Worm (Caenorhabditis elegans) whole organism, young adult: ENCODE results near the gene F41G3.6.
A peak's percentile ranks its signal among the peaks of the same experiment; 100 is the strongest.
"Not testable (repeated sequence)": the region's sequence is repeated elsewhere in the genome, so short reads cannot be mapped to it uniquely, and the experiment has no call there.

Experiments
- B0336.3 ChIP-seq: fragments of 200-800 bp; sonication (Bioruptor generic); IDR thresholded peaks from 2 replicates; pipeline ENCODE4 v1.3.6; 2022; ENCODE audit warnings: missing genetic modification characterization, missing compliant biosample characterization
- D2030.7 ChIP-seq: fragments of 200-800 bp; sonication (Bioruptor generic); IDR thresholded peaks from 2 replicates; pipeline ENCODE4 v1.3.6; 2022; ENCODE audit warnings: missing genetic modification reagents, missing genetic modification characterization, missing compliant biosample characterization
- F33H1.4 ChIP-seq: fragments of 200-800 bp; sonication (Bioruptor generic); IDR thresholded peaks from 2 replicates; pipeline ENCODE4 v1.3.6; 2022; ENCODE audit warnings: missing genetic modification reagents, missing genetic modification characterization, missing compliant biosample characterization
- K11D2.4 ChIP-seq: fragments of 200-800 bp; sonication (Bioruptor generic); IDR thresholded peaks from 2 replicates; pipeline ENCODE4 v1.3.6; 2022; ENCODE audit warnings: missing genetic modification reagents, missing genetic modification characterization, missing compliant biosample characterization
- K12H6.12 ChIP-seq: fragments of 200-800 bp; sonication (Bioruptor generic); optimal IDR thresholded peaks from 2 replicates; lab custom pipeline; 2018; ENCODE audit warnings: mild to moderate bottlenecking, missing genetic modification characterization, missing compliant biosample characterization
- T07F8.4 ChIP-seq: sonication (generic microtip); optimal IDR thresholded peaks from 2 replicates; lab custom pipeline; 2016; ENCODE audit warnings: mild to moderate bottlenecking, missing genetic modification characterization, moderate library complexity, missing compliant biosample characterization
- Y79H2A.3 ChIP-seq: fragments of 200-800 bp; sonication (Bioruptor generic); conservative IDR thresholded peaks from 2 replicates; pipeline ENCODE4 v1.3.6; 2022; ENCODE audit warnings: missing genetic modification reagents, missing genetic modification characterization, missing compliant biosample characterization
- ZK185.1 ChIP-seq: sonication (generic microtip); optimal IDR thresholded peaks from 2 replicates; lab custom pipeline; 2016; ENCODE audit warnings: mild to moderate bottlenecking, missing genetic modification characterization, missing compliant biosample characterization; ENCODE audit not compliant: poor library complexity, severe bottlenecking
- aptf-3 ChIP-seq: fragments of 200-800 bp; sonication (Bioruptor generic); IDR thresholded peaks from 2 replicates; pipeline ENCODE4 v1.3.6; 2022; ENCODE audit warnings: missing genetic modification characterization, missing compliant biosample characterization
- athp-1 ChIP-seq: sonication (generic microtip); optimal IDR thresholded peaks from 2 replicates; lab custom pipeline; 2017; ENCODE audit warnings: mild to moderate bottlenecking, missing genetic modification characterization, missing compliant biosample characterization
- bed-2 ChIP-seq: fragments of 200-800 bp; sonication (Bioruptor generic); IDR thresholded peaks from 2 replicates; pipeline ENCODE4 v1.3.6; 2022; ENCODE audit warnings: missing genetic modification reagents, missing genetic modification characterization, missing compliant biosample characterization
- cebp-1 ChIP-seq, 2 experiments: fragments of 200-800 bp in 1 of 2; sonication (Bioruptor generic) in 1 of 2; sonication (generic microtip) in 1 of 2; IDR thresholded peaks in 1 of 2; optimal IDR thresholded peaks in 1 of 2; 2 replicates each; pipeline versions ENCODE4 v1.3.6 to Lab custom; 2017 to 2022; ENCODE audit warnings: missing compliant biosample characterization in 2 of 2, missing genetic modification characterization in 2 of 2, mild to moderate bottlenecking in 1 of 2, missing genetic modification reagents in 1 of 2, moderate library complexity in 1 of 2
- ceh-100 ChIP-seq: fragments of 200-800 bp; sonication (Bioruptor generic); IDR thresholded peaks from 2 replicates; pipeline ENCODE4 v1.3.6; 2022; ENCODE audit warnings: missing genetic modification reagents, missing genetic modification characterization, missing compliant biosample characterization
- ceh-27 ChIP-seq: fragments of 200-800 bp; sonication (Bioruptor generic); optimal IDR thresholded peaks from 2 replicates; lab custom pipeline; 2018; ENCODE audit warnings: mild to moderate bottlenecking, missing genetic modification characterization, moderate library complexity, missing compliant biosample characterization
- ceh-91 ChIP-seq: fragments of 200-800 bp; sonication (Bioruptor generic); IDR thresholded peaks from 2 replicates; pipeline ENCODE4 v1.3.6; 2022; ENCODE audit warnings: missing genetic modification reagents, missing genetic modification characterization, missing compliant biosample characterization
- dox-1 ChIP-seq: fragments of 200-800 bp; sonication (Bioruptor generic); IDR thresholded peaks from 2 replicates; pipeline ENCODE4 v1.3.6; 2022; ENCODE audit warnings: missing genetic modification reagents, missing genetic modification characterization, missing compliant biosample characterization
- dpl-1 ChIP-seq: fragments of 150-350 bp; optimal IDR thresholded peaks from 2 replicates; lab custom pipeline; 2014; ENCODE audit warnings: missing biosample characterization, missing genetic modification reagents, missing genetic modification characterization
- efl-1 ChIP-seq: fragments of 150-350 bp; optimal IDR thresholded peaks from 2 replicates; lab custom pipeline; 2014; ENCODE audit warnings: missing biosample characterization, missing genetic modification reagents, missing genetic modification characterization
- him-1 ChIP-seq: sonication (generic microtip); optimal IDR thresholded peaks from 2 replicates; lab custom pipeline; 2016; ENCODE audit warnings: missing genotype, missing genetic modification reagents, missing genetic modification characterization, missing compliant biosample characterization
- hsf-1 ChIP-seq: fragments of 200-800 bp; sonication (Bioruptor generic); IDR thresholded peaks from 2 replicates; pipeline ENCODE4 v1.3.6; 2022; ENCODE audit warnings: missing genetic modification reagents, missing genetic modification characterization, missing compliant biosample characterization
- let-607 ChIP-seq, 2 experiments: fragments of 200-800 bp in 1 of 2; sonication (Bioruptor generic) in 1 of 2; sonication (generic microtip) in 1 of 2; optimal IDR thresholded peaks; 2 replicates each; lab custom pipeline; 2016 to 2018; ENCODE audit warnings: mild to moderate bottlenecking in 2 of 2, missing compliant biosample characterization in 2 of 2, missing genetic modification characterization in 2 of 2, moderate library complexity in 2 of 2, missing genotype in 1 of 2
- lin-40 ChIP-seq: sonication (generic microtip); optimal IDR thresholded peaks from 2 replicates; lab custom pipeline; 2016; ENCODE audit warnings: missing genetic modification characterization, mild to moderate bottlenecking, missing compliant biosample characterization, missing genotype, missing genetic modification reagents
- lin-54 ChIP-seq: fragments of 200-800 bp; sonication (Bioruptor generic); optimal IDR thresholded peaks from 2 replicates; lab custom pipeline; 2018; ENCODE audit warnings: mild to moderate bottlenecking, missing genetic modification characterization, missing compliant biosample characterization
- lsl-1 ChIP-seq: fragments of 200-800 bp; sonication (Bioruptor generic); optimal IDR thresholded peaks from 2 replicates; lab custom pipeline; 2018; ENCODE audit warnings: mild to moderate bottlenecking, missing genetic modification characterization, moderate library complexity, missing compliant biosample characterization
- madf-3 ChIP-seq: fragments of 200-800 bp; sonication (Bioruptor generic); IDR thresholded peaks from 2 replicates; pipeline ENCODE4 v1.3.6; 2022; ENCODE audit warnings: missing genetic modification reagents, missing genetic modification characterization, missing compliant biosample characterization
- madf-6 ChIP-seq: fragments of 200-800 bp; sonication (Bioruptor generic); IDR thresholded peaks from 2 replicates; pipeline ENCODE4 v1.3.6; 2022; ENCODE audit warnings: missing genetic modification reagents, missing genetic modification characterization, missing compliant biosample characterization
- madf-8 ChIP-seq: fragments of 200-800 bp; sonication (Bioruptor generic); conservative IDR thresholded peaks from 2 replicates; pipeline ENCODE4 v1.3.6; 2022; ENCODE audit warnings: missing genetic modification reagents, missing genetic modification characterization, missing compliant biosample characterization
- mcd-1 ChIP-seq: fragments of 200-800 bp; sonication (Bioruptor generic); IDR thresholded peaks from 2 replicates; pipeline ENCODE4 v1.3.6; 2022; ENCODE audit warnings: missing genetic modification reagents, missing genetic modification characterization, missing compliant biosample characterization
- nfya-1 ChIP-seq: sonication (generic microtip); optimal IDR thresholded peaks from 2 replicates; lab custom pipeline; 2017; ENCODE audit warnings: antibody characterized with exemption, missing compliant biosample characterization, missing genetic modification characterization, borderline replicate concordance; ENCODE audit not compliant: insufficient read depth
- nfyb-1 ChIP-seq: fragments of 200-800 bp; sonication (Bioruptor generic); IDR thresholded peaks from 2 replicates; pipeline ENCODE4 v1.3.6; 2022; ENCODE audit warnings: missing genetic modification reagents, missing genetic modification characterization, missing compliant biosample characterization
- nhr-179 ChIP-seq: sonication (generic microtip); optimal IDR thresholded peaks from 2 replicates; lab custom pipeline; 2016; ENCODE audit warnings: mild to moderate bottlenecking, missing genetic modification characterization, missing compliant biosample characterization
- pbrm-1 ChIP-seq: fragments of 200-800 bp; sonication (Bioruptor generic); IDR thresholded peaks from 2 replicates; pipeline ENCODE4 v1.3.6; 2022; ENCODE audit warnings: missing genetic modification reagents, missing genetic modification characterization, missing compliant biosample characterization
- sdz-38 ChIP-seq: sonication (generic microtip); optimal IDR thresholded peaks from 2 replicates; lab custom pipeline; 2016; ENCODE audit warnings: missing genotype, missing genetic modification characterization, missing compliant biosample characterization
- snpc-1.1 ChIP-seq: sonication (generic microtip); optimal IDR thresholded peaks from 2 replicates; lab custom pipeline; 2017; ENCODE audit warnings: missing genetic modification characterization, mild to moderate bottlenecking, missing compliant biosample characterization, antibody characterized with exemption, moderate library complexity, missing genotype, missing genetic modification reagents; ENCODE audit not compliant: insufficient read depth
- snpc-1.3 ChIP-seq: sonication (generic microtip); optimal IDR thresholded peaks from 2 replicates; lab custom pipeline; 2017; ENCODE audit warnings: missing genetic modification characterization, mild to moderate bottlenecking, missing compliant biosample characterization, antibody characterized with exemption, moderate library complexity, missing genotype, missing genetic modification reagents; ENCODE audit not compliant: insufficient read depth
- tlf-1 ChIP-seq: fragments of 200-800 bp; sonication (Bioruptor generic); optimal IDR thresholded peaks from 2 replicates; lab custom pipeline; 2018; ENCODE audit warnings: mild to moderate bottlenecking, missing genetic modification characterization, missing compliant biosample characterization
- unc-130 ChIP-seq: sonication (generic microtip); optimal IDR thresholded peaks from 2 replicates; lab custom pipeline; 2016; ENCODE audit warnings: missing genetic modification reagents, missing genetic modification characterization, missing compliant biosample characterization
- unc-62 ChIP-seq: fragments of 150-350 bp; optimal IDR thresholded peaks from 2 replicates; lab custom pipeline; 2014; ENCODE audit warnings: missing biosample characterization, missing genetic modification reagents, missing genetic modification characterization
- xnd-1 ChIP-seq: sonication (generic microtip); optimal IDR thresholded peaks from 2 replicates; lab custom pipeline; 2016; ENCODE audit warnings: missing genotype, missing genetic modification reagents, missing genetic modification characterization, missing compliant biosample characterization
- ztf-18 ChIP-seq: sonication (generic microtip); optimal IDR thresholded peaks from 2 replicates; lab custom pipeline; 2016; ENCODE audit warnings: missing genotype, mild to moderate bottlenecking, missing genetic modification characterization, missing compliant biosample characterization
- ztf-25 ChIP-seq: fragments of 200-800 bp; sonication (Bioruptor generic); IDR thresholded peaks from 2 replicates; pipeline ENCODE4 v1.3.6; 2022; ENCODE audit warnings: missing genetic modification reagents, missing genetic modification characterization, missing compliant biosample characterization

F41G3.6 gene

ce11 chrII:6772482-6772881 is 29.8 kb downstream of the F41G3.6 start:
- TF ChIP-seq ceh-27 (GFP tag; lab: Kevin White, UChicago) (peak; percentile 50), nhr-179 (tag; lab: Kevin White, UChicago) (no peak)

ce11 chrII:6775076-6775475 is 32.4 kb downstream of the F41G3.6 start, which contains the start of gene agr-1:
TSS of gene agr-1 (minus strand) at chrII:6775176.
- not testable (repeated sequence) for TF ChIP-seq snpc-1.1 (tag; lab: Kevin White, UChicago); madf-6 (GFP tag; lab: Robert Waterston, UW); unc-62 (GFP tag; lab: Kevin White, UChicago)
- TF ChIP-seq, all 124 proteins: peak for 0; not testable (repeated sequence) for 124

ce11 chrII:6776418-6777034 is 33.8 kb downstream of the F41G3.6 start, which contains the start of gene ssup-72:
TSS of gene ssup-72 (plus strand) at chrII:6776598.
- TF ChIP-seq F33H1.4 (GFP tag; lab: Robert Waterston, UW) = no peak; the same call in 1 of the 2 replicates
- peak; percentile 50 for TF ChIP-seq madf-8 (GFP tag; lab: Robert Waterston, UW)
- no peak for TF ChIP-seq sdz-38
- TF ChIP-seq lsl-1 (GFP tag; lab: Kevin White, UChicago) = peak; percentile 60
- TF ChIP-seq unc-130 = peak; percentile 66
- peak; percentile 78 for TF ChIP-seq lin-54 (GFP tag; lab: Kevin White, UChicago)
- TF ChIP-seq madf-3 (GFP tag; lab: Robert Waterston, UW) = 0 out of 2 replicates have a peak, but pooled peaks have one; percentile 31
- TF ChIP-seq xnd-1 (tag; lab: Kevin White, UChicago) = peak; percentile 41
- TF ChIP-seq him-1 (tag; lab: Kevin White, UChicago) = peak; percentile 9
- TF ChIP-seq pbrm-1 (GFP tag; lab: Robert Waterston, UW) = peak; percentile 50; the same call in 1 of the 2 replicates
- TF ChIP-seq ztf-25 (GFP tag; lab: Robert Waterston, UW) = 0 out of 2 replicates have a peak, but pooled peaks have one; percentile 6
- TF ChIP-seq bed-2 (GFP tag; lab: Robert Waterston, UW) = no peak
- peak in 1 of 2 experiments; percentile 58 for TF ChIP-seq let-607 (tag; optimal IDR thresholded peaks at IDR 0.05; lab: Kevin White, UChicago)
- TF ChIP-seq efl-1 (GFP tag; lab: Kevin White, UChicago) = peak; percentile 48
- TF ChIP-seq unc-62 (GFP tag; lab: Kevin White, UChicago) = no peak
- peak; percentile 62; the same call in 1 of the 2 replicates for TF ChIP-seq mcd-1 (GFP tag; lab: Robert Waterston, UW)
- peak; percentile 35; the same call in 1 of the 2 replicates for TF ChIP-seq nfyb-1 (GFP tag; lab: Robert Waterston, UW)
- peak; percentile 8 for TF ChIP-seq tlf-1 (GFP tag; lab: Kevin White, UChicago)
- TF ChIP-seq T07F8.4 (tag; lab: Kevin White, UChicago) = no peak
- TF ChIP-seq ceh-91 (GFP tag; lab: Robert Waterston, UW) = peak; percentile 45; the same call in 1 of the 2 replicates
- TF ChIP-seq madf-6 (GFP tag; lab: Robert Waterston, UW) = peak; percentile 81
- peak; percentile 55 for TF ChIP-seq ceh-27 (GFP tag; lab: Kevin White, UChicago)
- TF ChIP-seq K11D2.4 (GFP tag; lab: Robert Waterston, UW) = 0 out of 2 replicates have a peak, but pooled peaks have one; percentile 32
- peak; percentile 22 for TF ChIP-seq athp-1 (tag; lab: Kevin White, UChicago)
- peak; percentile 1 for TF ChIP-seq K12H6.12
- TF ChIP-seq ceh-100 = 0 out of 2 replicates have a peak, but pooled peaks have one; percentile 16
- TF ChIP-seq ztf-18 (tag; lab: Kevin White, UChicago) = peak; percentile 92
- no peak for TF ChIP-seq Y79H2A.3 (GFP tag; lab: Robert Waterston, UW)
- TF ChIP-seq B0336.3 (GFP tag; lab: Robert Waterston, UW) = no peak
- no peak for TF ChIP-seq nfya-1 (tag; lab: Kevin White, UChicago)
- TF ChIP-seq aptf-3 (GFP tag; lab: Robert Waterston, UW) = no peak
- TF ChIP-seq dox-1 = peak; percentile 81
- no peak for TF ChIP-seq hsf-1 (GFP tag; lab: Robert Waterston, UW)
- TF ChIP-seq ZK185.1 (tag; lab: Kevin White, UChicago) = peak; percentile 72
- TF ChIP-seq lin-40 = peak; percentile 59
- TF ChIP-seq dpl-1 (GFP tag; lab: Kevin White, UChicago) = peak; percentile 35
- peak; percentile 76 for TF ChIP-seq D2030.7
- no peak for TF ChIP-seq cebp-1 (GFP tag; IDR thresholded peaks at IDR 0.05; lab: Robert Waterston, UW)
- TF ChIP-seq cebp-1 (tag; optimal IDR thresholded peaks at IDR 0.05; lab: Kevin White, UChicago) = no peak
- TF ChIP-seq snpc-1.3 (tag; lab: Kevin White, UChicago) = no peak
